Fruit fly (Drosophila melanogaster): ENCODE data around the gene betaTub85D.
A peak's percentile ranks its signal among the peaks of the same experiment; 100 is the strongest.

The betaTub85D gene

DNA sequence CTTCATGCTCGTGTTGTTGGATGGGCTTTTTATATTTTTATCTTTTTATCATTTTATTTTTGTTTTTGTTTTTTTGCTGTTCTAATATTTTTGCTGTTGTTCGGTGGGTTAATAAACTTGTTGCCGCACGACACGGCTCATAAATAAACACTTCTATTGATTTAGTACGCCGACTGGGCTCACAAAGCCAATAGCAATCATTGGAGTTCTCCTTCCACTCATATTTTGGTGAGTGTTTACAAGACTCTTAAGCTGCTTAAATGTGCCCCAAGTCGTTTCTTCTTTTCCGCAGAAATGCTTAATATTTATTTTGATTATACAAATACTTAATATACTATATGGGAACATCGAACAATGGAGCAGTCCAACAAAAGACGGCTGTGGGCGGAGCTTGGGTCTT is 19.9 kb downstream of the betaTub85D start (continued):
- TF ChIP-seq eve (GFP tag; optimal IDR thresholded peaks at IDR 0.05), result no peak
- TF ChIP-seq fd96Cb (tag; optimal IDR thresholded peaks at IDR 0.05), result no peak
- peak; percentile 22 for TF ChIP-seq CG18599 (GFP tag; optimal IDR thresholded peaks at IDR 0.05)
- TF ChIP-seq gsb-n (tag; optimal IDR thresholded peaks at IDR 0.05), result peak; percentile 34

DNA sequence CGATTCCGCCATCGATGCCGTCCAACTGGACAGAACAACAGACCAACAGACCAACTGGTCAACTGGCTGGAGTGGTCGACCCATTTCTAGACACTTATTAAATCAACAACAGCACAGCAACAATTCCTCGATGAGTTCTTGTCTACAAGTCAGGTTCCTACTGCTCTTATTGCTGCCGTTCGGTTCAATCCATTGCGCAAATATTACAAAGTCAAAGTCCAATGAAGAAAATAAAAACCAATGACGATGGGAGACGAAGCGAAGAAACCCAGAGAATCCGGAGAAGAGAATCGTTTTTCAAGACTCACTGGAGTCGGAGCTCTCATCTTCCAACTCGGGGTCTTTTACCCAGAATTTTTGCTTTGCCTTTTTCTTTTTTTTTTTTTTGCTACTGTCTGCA is 21.1 kb downstream of the betaTub85D start:
- TF ChIP-seq Side (GFP tag; optimal IDR thresholded peaks at IDR 0.05) (no peak), nom (GFP tag; optimal IDR thresholded peaks at IDR 0.05) (peak; percentile 96), Drgx (GFP tag; IDR thresholded peaks at IDR 0.05) (peak; percentile 50; the same call in 1 of the 2 replicates), wek (GFP tag; optimal IDR thresholded peaks at IDR 0.05) (no peak), Atf6 (GFP tag; IDR thresholded peaks at IDR 0.05) (0 out of 2 replicates have a peak, but pooled peaks have one; percentile 20), bsh (GFP tag; optimal IDR thresholded peaks at IDR 0.05) (peak in 1 of 2 experiments; percentile 72)

DNA sequence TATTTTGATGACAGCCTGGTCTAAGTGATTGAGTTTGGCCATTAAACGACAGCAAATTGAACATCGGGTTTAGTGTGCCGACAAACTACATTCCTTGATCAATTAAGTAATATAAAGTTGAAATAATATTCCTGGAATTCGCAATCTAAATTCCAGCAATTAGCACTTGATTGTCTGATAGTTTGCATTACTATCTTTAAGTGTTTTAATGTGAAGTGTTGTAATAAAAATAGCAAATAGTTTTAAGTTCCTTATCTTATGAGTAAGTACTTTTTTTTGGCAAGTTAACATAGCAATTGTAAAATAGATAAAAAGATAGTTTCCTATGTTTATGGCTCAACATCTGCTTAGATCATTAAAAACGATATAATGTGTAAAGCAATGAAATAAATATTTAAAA is 21.8 kb downstream of the betaTub85D start:
- TF ChIP-seq lilli (GFP tag; optimal IDR thresholded peaks at IDR 0.05) (no peak), Side (GFP tag; optimal IDR thresholded peaks at IDR 0.05) (no peak), sd (tag; optimal IDR thresholded peaks at IDR 0.05) (peak; percentile 59), Sox102F (GFP tag; optimal IDR thresholded peaks at IDR 0.05) (no peak), exex (tag; optimal IDR thresholded peaks at IDR 0.05) (peak; percentile 52), disco-r (GFP tag; optimal IDR thresholded peaks at IDR 0.05) (no peak), CG18262 (tag; optimal IDR thresholded peaks at IDR 0.05) (no peak), CG17385 (GFP tag; optimal IDR thresholded peaks at IDR 0.05) (no peak), CoRest (tag; optimal IDR thresholded peaks at IDR 0.05) (no peak), Dad (GFP tag; optimal IDR thresholded peaks at IDR 0.05) (no peak), D (optimal IDR thresholded peaks at IDR 0.05) (no peak), D (GFP tag; optimal IDR thresholded peaks at IDR 0.05) (no peak), CG9817 (tag; optimal IDR thresholded peaks at IDR 0.05) (no peak)

DNA sequence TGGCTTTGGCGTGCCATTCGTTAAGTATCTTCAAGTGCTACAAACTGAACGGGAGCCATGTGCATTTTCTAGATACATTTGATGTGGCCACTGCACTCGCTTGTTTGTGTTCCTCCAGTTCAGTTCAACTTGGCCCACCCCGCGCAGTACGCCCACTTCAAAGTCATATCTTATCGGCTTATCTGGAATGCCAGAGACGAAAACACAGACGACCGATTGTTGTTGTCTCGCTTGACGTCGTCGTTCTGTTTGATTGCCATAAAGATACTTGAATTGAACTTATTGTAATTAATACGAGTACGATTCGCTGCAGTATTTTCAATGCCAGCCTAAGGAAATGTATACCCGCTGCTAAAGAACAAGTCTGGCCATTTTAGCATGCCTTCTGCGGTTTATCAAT is 22.4 kb downstream of the betaTub85D start:
- TF ChIP-seq schlank (tag; optimal IDR thresholded peaks at IDR 0.05) (no peak), grn (GFP tag; optimal IDR thresholded peaks at IDR 0.05) (peak; percentile 90), Vsx1 (GFP tag; optimal IDR thresholded peaks at IDR 0.05) (peak; percentile 13), chinmo (GFP tag; IDR thresholded peaks at IDR 0.05; ENCODE audit: partially characterized antibody) (0 out of 4 replicates have a peak, but pooled peaks have one; percentile 32), mirr (GFP tag; optimal IDR thresholded peaks at IDR 0.05) (peak; percentile 44), CG15601 (tag; optimal IDR thresholded peaks at IDR 0.05) (peak; percentile 16), exex (tag; optimal IDR thresholded peaks at IDR 0.05) (peak; percentile 56), lab (GFP tag; optimal IDR thresholded peaks at IDR 0.05) (peak; percentile 3), sd (tag; optimal IDR thresholded peaks at IDR 0.05) (peak; percentile 91), Med (GFP tag) (peak; percentile 20), NC2α (GFP tag; optimal IDR thresholded peaks at IDR 0.05) (no peak), CG14050 (GFP tag; IDR thresholded peaks at IDR 0.05) (no peak), Ada2b (GFP tag; IDR thresholded peaks at IDR 0.05) (no peak), GATAe (GFP tag; conservative IDR thresholded peaks at IDR 0.05) (peak; percentile 69), sug (tag; optimal IDR thresholded peaks at IDR 0.05) (peak; percentile 31), crol (GFP tag; IDR thresholded peaks at IDR 0.05) (peak; percentile 29; the same call in 1 of the 2 replicates)

Data from whole organism, embryonic.